Worm (Caenorhabditis elegans) whole organism, early embryonic: ENCODE results near the gene oig-5.

Experiments used
- B0310.2 ChIP-seq: sonication (generic microtip); optimal IDR thresholded peaks from 2 replicates; lab custom pipeline; 2016; ENCODE audit warnings: mild to moderate bottlenecking, missing genetic modification characterization, missing compliant biosample characterization
- F13C5.2 ChIP-seq: sonication (generic microtip); optimal IDR thresholded peaks from 2 replicates; lab custom pipeline; 2017; ENCODE audit warnings: mild to moderate bottlenecking, missing genetic modification characterization, inconsistent platforms, missing compliant biosample characterization
- aly-1 ChIP-seq: sonication (generic microtip); optimal IDR thresholded peaks from 2 replicates; lab custom pipeline; 2016; ENCODE audit warnings: missing genetic modification characterization, missing compliant biosample characterization
- ama-1 ChIP-seq: fragments of 150-350 bp; optimal IDR thresholded peaks from 2 replicates; lab custom pipeline; 2014
- ceh-13 ChIP-seq: fragments of 200-800 bp; sonication (Bioruptor generic); optimal IDR thresholded peaks from 2 replicates; lab custom pipeline; 2018; ENCODE audit warnings: mild to moderate bottlenecking, missing genetic modification characterization, missing compliant biosample characterization
- ceh-36 ChIP-seq: sonication (generic microtip); optimal IDR thresholded peaks from 2 replicates; lab custom pipeline; 2016; ENCODE audit warnings: missing genetic modification characterization, inconsistent platforms, missing compliant biosample characterization
- ets-7 ChIP-seq: sonication (generic microtip); optimal IDR thresholded peaks from 2 replicates; lab custom pipeline; 2016; ENCODE audit warnings: missing genotype, missing genetic modification characterization, missing compliant biosample characterization
- flt-1 ChIP-seq: fragments of 200-800 bp; sonication (Bioruptor generic); IDR thresholded peaks from 2 replicates; pipeline ENCODE4 v1.3.6; 2022; ENCODE audit warnings: missing genetic modification characterization, missing compliant biosample characterization
- hmbx-1 ChIP-seq: sonication (generic microtip); optimal IDR thresholded peaks from 2 replicates; lab custom pipeline; 2016; ENCODE audit warnings: mild to moderate bottlenecking, missing genetic modification characterization, missing compliant biosample characterization
- hmg-4 ChIP-seq: fragments of 200-800 bp; sonication (Bioruptor generic); optimal IDR thresholded peaks from 2 replicates; lab custom pipeline; 2018; ENCODE audit warnings: mild to moderate bottlenecking, missing genetic modification characterization, missing compliant biosample characterization
- hnd-1 ChIP-seq: sonication (generic microtip); optimal IDR thresholded peaks from 2 replicates; lab custom pipeline; 2016; ENCODE audit warnings: missing genetic modification characterization, missing compliant biosample characterization
- pes-1 ChIP-seq: fragments of 200-800 bp; sonication (Bioruptor generic); IDR thresholded peaks from 2 replicates; pipeline ENCODE4 v1.3.6; 2022; ENCODE audit warnings: missing genetic modification reagents, missing genetic modification characterization, missing compliant biosample characterization
- scrt-1 ChIP-seq: fragments of 200-800 bp; sonication (Bioruptor generic); IDR thresholded peaks from 2 replicates; pipeline ENCODE4 v1.3.6; 2022; ENCODE audit warnings: missing genetic modification characterization, missing compliant biosample characterization
- sea-1 ChIP-seq: fragments of 200-800 bp; sonication (Bioruptor generic); conservative IDR thresholded peaks from 2 replicates; pipeline ENCODE4 v1.3.6; 2022; ENCODE audit warnings: missing genetic modification characterization, missing compliant biosample characterization
- tbx-11 ChIP-seq: fragments of 200-800 bp; sonication (Bioruptor generic); IDR thresholded peaks from 2 replicates; pipeline ENCODE4 v1.3.6; 2022; ENCODE audit warnings: missing genetic modification characterization, missing compliant biosample characterization
- tbx-37 ChIP-seq: fragments of 200-800 bp; sonication (Bioruptor generic); conservative IDR thresholded peaks from 2 replicates; pipeline ENCODE4 v1.3.6; 2022; ENCODE audit warnings: missing genetic modification reagents, missing genetic modification characterization, missing compliant biosample characterization
- tra-4 ChIP-seq: sonication (generic microtip); optimal IDR thresholded peaks from 2 replicates; lab custom pipeline; 2017; ENCODE audit warnings: missing genetic modification characterization, missing compliant biosample characterization

oig-5 gene

ce11 chrIV:14800931-14801330 lies 6.1 kb upstream of the oig-5 start:
- no peak for TF ChIP-seq ceh-36 (tag; lab: Kevin White, UChicago)
- TF ChIP-seq tra-4 (tag; lab: Kevin White, UChicago) = no peak
- no peak for TF ChIP-seq ets-7 (tag; lab: Kevin White, UChicago)
- no peak for TF ChIP-seq hmg-4 (GFP tag; lab: Kevin White, UChicago)
- TF ChIP-seq hnd-1 (tag; lab: Kevin White, UChicago) = no peak
- no peak for TF ChIP-seq B0310.2 (tag; lab: Kevin White, UChicago)
- TF ChIP-seq pes-1 (GFP tag; lab: Robert Waterston, UW) = no peak
- no peak for TF ChIP-seq ama-1 (lab: Kevin White, UChicago)
- TF ChIP-seq hmbx-1 (tag; lab: Kevin White, UChicago) = no peak
- TF ChIP-seq scrt-1 (GFP tag; lab: Robert Waterston, UW) = no peak
- no peak for TF ChIP-seq F13C5.2

- no peak for TF ChIP-seq hmbx-1 (tag; lab: Kevin White, UChicago)
- no peak for TF ChIP-seq ama-1 (lab: Kevin White, UChicago)
- TF ChIP-seq hmg-4 (GFP tag; lab: Kevin White, UChicago) = no peak
- no peak for TF ChIP-seq tbx-11 (GFP tag; lab: Robert Waterston, UW)
- no peak for TF ChIP-seq ceh-13 (GFP tag; lab: Kevin White, UChicago)
- no peak for TF ChIP-seq tra-4 (tag; lab: Kevin White, UChicago)
- TF ChIP-seq pes-1 (GFP tag; lab: Robert Waterston, UW) = no peak
- TF ChIP-seq ets-7 (tag; lab: Kevin White, UChicago) = no peak
- no peak for TF ChIP-seq sea-1 (GFP tag; lab: Robert Waterston, UW)
- no peak for TF ChIP-seq flt-1 (GFP tag; lab: Robert Waterston, UW)
- TF ChIP-seq tbx-37 (GFP tag; lab: Robert Waterston, UW) = no peak
These were observed 4.7 kb upstream of the oig-5 start, which contains the start of gene Y57G11C.1142 for ce11 chrIV:14802316-14802715. Gene Y57G11C.1142 (plus strand): TSS chrIV:14802616.

ce11 chrIV:14816288-14816687 lies 9.3 kb downstream of the oig-5 start, which contains the start of gene Y57G11C.46:
Gene Y57G11C.46 (minus strand): TSS chrIV:14816388.
- no peak for TF ChIP-seq pes-1 (GFP tag; lab: Robert Waterston, UW)
- no peak for TF ChIP-seq hnd-1 (tag; lab: Kevin White, UChicago)

ce11 chrIV:14822267-14822666 lies 15.3 kb downstream of the oig-5 start:
- TF ChIP-seq pes-1 (GFP tag; lab: Robert Waterston, UW) (no peak), hnd-1 (tag; lab: Kevin White, UChicago) (no peak), ama-1 (lab: Kevin White, UChicago) (peak; percentile 38)

ce11 chrIV:14824201-14824600 lies 17.2 kb downstream of the oig-5 start:
- no peak for TF ChIP-seq ama-1 (lab: Kevin White, UChicago)
- TF ChIP-seq B0310.2 (tag; lab: Kevin White, UChicago) = no peak
- no peak for TF ChIP-seq ets-7 (tag; lab: Kevin White, UChicago)
- no peak for TF ChIP-seq tra-4 (tag; lab: Kevin White, UChicago)
- no peak for TF ChIP-seq flt-1 (GFP tag; lab: Robert Waterston, UW)
- no peak for TF ChIP-seq hmbx-1 (tag; lab: Kevin White, UChicago)
- no peak for TF ChIP-seq tbx-11 (GFP tag; lab: Robert Waterston, UW)
- no peak for TF ChIP-seq sea-1 (GFP tag; lab: Robert Waterston, UW)
- TF ChIP-seq tbx-37 (GFP tag; lab: Robert Waterston, UW) = no peak
- TF ChIP-seq hnd-1 (tag; lab: Kevin White, UChicago) = no peak
- TF ChIP-seq aly-1 (tag; lab: Kevin White, UChicago) = no peak
- no peak for TF ChIP-seq ceh-13 (GFP tag; lab: Kevin White, UChicago)
- no peak for TF ChIP-seq hmg-4 (GFP tag; lab: Kevin White, UChicago)
- TF ChIP-seq pes-1 (GFP tag; lab: Robert Waterston, UW) = no peak
- TF ChIP-seq ceh-36 (tag; lab: Kevin White, UChicago) = no peak
- TF ChIP-seq scrt-1 (GFP tag; lab: Robert Waterston, UW) = no peak
- no peak for TF ChIP-seq F13C5.2

- TF ChIP-seq B0310.2 (tag; lab: Kevin White, UChicago) (no peak), ets-7 (tag; lab: Kevin White, UChicago) (no peak), F13C5.2 (peak; percentile 57), tbx-37 (GFP tag; lab: Robert Waterston, UW) (no peak), tbx-11 (GFP tag; lab: Robert Waterston, UW) (no peak), scrt-1 (GFP tag; lab: Robert Waterston, UW) (no peak), hmg-4 (GFP tag; lab: Kevin White, UChicago) (peak; percentile 59), tra-4 (tag; lab: Kevin White, UChicago) (no peak)
These were observed 17.9 kb downstream of the oig-5 start, which contains the start of gene sec-61.A for ce11 chrIV:14824878-14825352. Gene sec-61.A (minus strand): TSS chrIV:14825264.

ce11 chrIV:14825379-14825778 lies 18.4 kb downstream of the oig-5 start, which contains the start of gene rps-18:
Gene rps-18 (plus strand): TSS chrIV:14825679.
- TF ChIP-seq ets-7 (tag; lab: Kevin White, UChicago) (no peak), hmbx-1 (tag; lab: Kevin White, UChicago) (no peak), ama-1 (lab: Kevin White, UChicago) (no peak), tra-4 (tag; lab: Kevin White, UChicago) (no peak), hnd-1 (tag; lab: Kevin White, UChicago) (no peak), pes-1 (GFP tag; lab: Robert Waterston, UW) (no peak), B0310.2 (tag; lab: Kevin White, UChicago) (no peak)
